Worm (Caenorhabditis elegans): ENCODE data around the gene slc-17.1.

The slc-17.1 gene

ce11 chrX:17502246-17502645 lies 37.5 kb upstream of the slc-17.1 start:
- TF ChIP-seq pax-1 (tag; optimal IDR thresholded peaks at IDR 0.05) (no peak), ref-2 (tag; optimal IDR thresholded peaks at IDR 0.05) (no peak), ceh-19 (GFP tag; optimal IDR thresholded peaks at IDR 0.05) (no peak), ceh-22 (tag; optimal IDR thresholded peaks at IDR 0.05) (no peak), nhr-11 (tag; optimal IDR thresholded peaks at IDR 0.05) (no peak), ahr-1 (tag; optimal IDR thresholded peaks at IDR 0.05) (no peak), ceh-31 (tag; optimal IDR thresholded peaks at IDR 0.05) (no peak), Y22D7AL.16 (tag; optimal IDR thresholded peaks at IDR 0.05) (no peak), dve-1 (tag; optimal IDR thresholded peaks at IDR 0.05) (no peak), C38D4.7 (GFP tag; optimal IDR thresholded peaks at IDR 0.05) (no peak), odd-2 (tag; optimal IDR thresholded peaks at IDR 0.05) (no peak), ets-4 (tag; optimal IDR thresholded peaks at IDR 0.05) (no peak), unc-86 (tag; optimal IDR thresholded peaks at IDR 0.05) (no peak), unc-3 (GFP tag; conservative IDR thresholded peaks at IDR 0.05) (no peak), unc-3 (tag; optimal IDR thresholded peaks at IDR 0.05) (no peak), eyg-1 (tag; optimal IDR thresholded peaks at IDR 0.05) (no peak)

ce11 chrX:17486735-17487134 lies 22.0 kb upstream of the slc-17.1 start, which contains the start of gene npr-24:
Gene npr-24 (minus strand): TSS chrX:17486835.
- TF ChIP-seq ceh-24 (tag; optimal IDR thresholded peaks at IDR 0.05), result no peak
- no peak for TF ChIP-seq eyg-1 (tag; optimal IDR thresholded peaks at IDR 0.05)
- no peak for TF ChIP-seq pros-1 (tag; optimal IDR thresholded peaks at IDR 0.05)

ce11 chrX:17481892-17482515 lies 17.3 kb upstream of the slc-17.1 start:
- TF ChIP-seq ttx-3 (tag; optimal IDR thresholded peaks at IDR 0.05) (no peak), unc-86 (tag; optimal IDR thresholded peaks at IDR 0.05) (no peak), ceh-45 (GFP tag; IDR thresholded peaks at IDR 0.05) (no peak), ceh-24 (tag; optimal IDR thresholded peaks at IDR 0.05) (no peak), rnt-1 (tag; optimal IDR thresholded peaks at IDR 0.05) (no peak), lin-11 (tag; optimal IDR thresholded peaks at IDR 0.05) (no peak), madf-2 (tag; optimal IDR thresholded peaks at IDR 0.05) (no peak), fkh-10 (GFP tag; optimal IDR thresholded peaks at IDR 0.05) (no peak), dmd-4 (tag; optimal IDR thresholded peaks at IDR 0.05; ENCODE audit: borderline replicate concordance) (no peak), unc-3 (GFP tag; conservative IDR thresholded peaks at IDR 0.05) (no peak), unc-3 (tag; optimal IDR thresholded peaks at IDR 0.05) (no peak), hlh-15 (tag; optimal IDR thresholded peaks at IDR 0.05) (no peak), K09A11.1 (tag; optimal IDR thresholded peaks at IDR 0.05; ENCODE audit: insufficient read depth) (no peak), ama-1 (optimal IDR thresholded peaks at IDR 0.05) (no peak), ceh-2 (tag; optimal IDR thresholded peaks at IDR 0.05) (no peak), Y22D7AL.16 (tag; optimal IDR thresholded peaks at IDR 0.05) (no peak), syd-9 (tag; optimal IDR thresholded peaks at IDR 0.05) (no peak)

ce11 chrX:17479694-17480574 lies 15.2 kb upstream of the slc-17.1 start:
- TF ChIP-seq hlh-30 (tag; optimal IDR thresholded peaks at IDR 0.05; ENCODE audit: insufficient read depth) (peak; percentile 94), F13H6.1 (tag; optimal IDR thresholded peaks at IDR 0.05) (peak; percentile 79), ama-1 (optimal IDR thresholded peaks at IDR 0.05) (peak; percentile 32), K09A11.1 (tag; optimal IDR thresholded peaks at IDR 0.05; ENCODE audit: insufficient read depth) (peak; percentile 92), sdc-2 (tag; optimal IDR thresholded peaks at IDR 0.05) (peak; percentile 72), ceh-18 (tag; optimal IDR thresholded peaks at IDR 0.05) (peak; percentile 97), pros-1 (tag; optimal IDR thresholded peaks at IDR 0.05) (peak; percentile 58), elt-2 (tag; optimal IDR thresholded peaks at IDR 0.05) (no peak), ceh-19 (GFP tag; optimal IDR thresholded peaks at IDR 0.05) (no peak), pag-3 (tag; optimal IDR thresholded peaks at IDR 0.05; ENCODE audit: borderline replicate concordance) (peak; percentile 41), pha-2 (tag; optimal IDR thresholded peaks at IDR 0.05) (peak; percentile 23), nfya-1 (tag; optimal IDR thresholded peaks at IDR 0.05) (peak; percentile 81), unc-42 (tag; optimal IDR thresholded peaks at IDR 0.05) (peak; percentile 64), syd-9 (tag; optimal IDR thresholded peaks at IDR 0.05) (peak; percentile 60), ref-2 (tag; optimal IDR thresholded peaks at IDR 0.05) (peak; percentile 79), C38D4.7 (GFP tag; optimal IDR thresholded peaks at IDR 0.05) (no peak), odd-2 (tag; optimal IDR thresholded peaks at IDR 0.05) (no peak), ceh-2 (tag; optimal IDR thresholded peaks at IDR 0.05) (peak; percentile 48), dve-1 (tag; optimal IDR thresholded peaks at IDR 0.05) (peak; percentile 46), rnt-1 (tag; optimal IDR thresholded peaks at IDR 0.05) (peak; percentile 92), ttx-3 (tag; optimal IDR thresholded peaks at IDR 0.05) (no peak), hlh-8 (tag; optimal IDR thresholded peaks at IDR 0.05) (peak; percentile 38), gmeb-2 (tag; optimal IDR thresholded peaks at IDR 0.05) (no peak), unc-55 (GFP tag; optimal IDR thresholded peaks at IDR 0.05) (peak; percentile 89), ceh-48 (tag; optimal IDR thresholded peaks at IDR 0.05) (peak; percentile 39)
